Fruit fly (Drosophila melanogaster): ENCODE results near the gene amd.

The amd gene

dm6 chr2L:19063090-19063692 lies 46.8 kb upstream of the amd start, which contains the start of gene Dus4 (continued):
- TF ChIP-seq sr (GFP tag; IDR thresholded peaks at IDR 0.05) (no peak), HLH54F (GFP tag; optimal IDR thresholded peaks at IDR 0.05) (no peak), chn (GFP tag; optimal IDR thresholded peaks at IDR 0.05) (no peak), Usf (GFP tag; optimal IDR thresholded peaks at IDR 0.05) (no peak), CG10209 (GFP tag; optimal IDR thresholded peaks at IDR 0.05) (no peak), CG3407 (GFP tag; optimal IDR thresholded peaks at IDR 0.05) (no peak), Abd-B (GFP tag; optimal IDR thresholded peaks at IDR 0.05) (no peak), CG4424 (GFP tag; optimal IDR thresholded peaks at IDR 0.05) (no peak), cato (GFP tag; optimal IDR thresholded peaks at IDR 0.05; ENCODE audit: borderline replicate concordance) (no peak), CG34224 (GFP tag; IDR thresholded peaks at IDR 0.05; ENCODE audit: partially characterized antibody) (peak; percentile 95), Ravus (GFP tag; IDR thresholded peaks at IDR 0.05) (no peak), crp (GFP tag; optimal IDR thresholded peaks at IDR 0.05) (no peak), CG11504 (tag; optimal IDR thresholded peaks at IDR 0.05) (peak; percentile 8), HHEX (GFP tag; optimal IDR thresholded peaks at IDR 0.05) (no peak), CG2116 (GFP tag; optimal IDR thresholded peaks at IDR 0.05) (peak; percentile 59), CG2202 (tag; optimal IDR thresholded peaks at IDR 0.05) (no peak), Scr (GFP tag; IDR thresholded peaks at IDR 0.05; ENCODE audit: partially characterized antibody) (peak; percentile 80), CG14860 (GFP tag; IDR thresholded peaks at IDR 0.05; ENCODE audit: partially characterized antibody) (peak; percentile 88), scrt (GFP tag; optimal IDR thresholded peaks at IDR 0.05) (no peak), B-H2 (GFP tag; optimal IDR thresholded peaks at IDR 0.05) (no peak), ac (GFP tag; optimal IDR thresholded peaks at IDR 0.05) (no peak), CG9609 (GFP tag; optimal IDR thresholded peaks at IDR 0.05) (no peak), CG17612 (GFP tag; IDR thresholded peaks at IDR 0.05) (no peak), Oli (tag; optimal IDR thresholded peaks at IDR 0.05) (no peak), Awh (GFP tag; IDR thresholded peaks at IDR 0.05) (no peak), CG10321 (GFP tag; IDR thresholded peaks at IDR 0.05) (no peak), odd (GFP tag; optimal IDR thresholded peaks at IDR 0.05) (no peak), mam (GFP tag; optimal IDR thresholded peaks at IDR 0.05) (no peak), CG1792 (GFP tag; optimal IDR thresholded peaks at IDR 0.05) (no peak), CHES-1-like (GFP tag; optimal IDR thresholded peaks at IDR 0.05) (no peak), btn (GFP tag; optimal IDR thresholded peaks at IDR 0.05) (no peak), CG6791 (GFP tag; IDR thresholded peaks at IDR 0.05; ENCODE audit: partially characterized antibody) (peak; percentile 92), H15 (GFP tag; IDR thresholded peaks at IDR 0.05) (no peak), Side (GFP tag; optimal IDR thresholded peaks at IDR 0.05) (no peak), GATAe (GFP tag; conservative IDR thresholded peaks at IDR 0.05) (no peak), sisA (GFP tag; IDR thresholded peaks at IDR 0.05) (no peak), Sry-δ (GFP tag; optimal IDR thresholded peaks at IDR 0.05) (peak; percentile 37), CG12071 (GFP tag; optimal IDR thresholded peaks at IDR 0.05) (no peak), CG14667 (GFP tag; IDR thresholded peaks at IDR 0.05) (no peak), ftz-f1 (GFP tag; optimal IDR thresholded peaks at IDR 0.05) (no peak), Sox100B (GFP tag; optimal IDR thresholded peaks at IDR 0.05) (no peak), ato (GFP tag; IDR thresholded peaks at IDR 0.05; ENCODE audit: partially characterized antibody) (peak; percentile 95), bcd (GFP tag; optimal IDR thresholded peaks at IDR 0.05) (no peak), CG14014 (GFP tag; IDR thresholded peaks at IDR 0.05) (no peak), salm (tag; optimal IDR thresholded peaks at IDR 0.05) (no peak), CG30020 (tag; optimal IDR thresholded peaks at IDR 0.05) (no peak), CG9876 (GFP tag; optimal IDR thresholded peaks at IDR 0.05) (no peak), Kr (GFP tag; optimal IDR thresholded peaks at IDR 0.05) (no peak), unc-4 (GFP tag; IDR thresholded peaks at IDR 0.05; ENCODE audit: partially characterized antibody) (peak; percentile 70), CG3995 (GFP tag; optimal IDR thresholded peaks at IDR 0.05) (no peak), Aef1 (GFP tag; IDR thresholded peaks at IDR 0.05) (no peak)
